Fruit fly (Drosophila melanogaster): ENCODE measurements around the gene LeuRS.

The LeuRS gene

DNA sequence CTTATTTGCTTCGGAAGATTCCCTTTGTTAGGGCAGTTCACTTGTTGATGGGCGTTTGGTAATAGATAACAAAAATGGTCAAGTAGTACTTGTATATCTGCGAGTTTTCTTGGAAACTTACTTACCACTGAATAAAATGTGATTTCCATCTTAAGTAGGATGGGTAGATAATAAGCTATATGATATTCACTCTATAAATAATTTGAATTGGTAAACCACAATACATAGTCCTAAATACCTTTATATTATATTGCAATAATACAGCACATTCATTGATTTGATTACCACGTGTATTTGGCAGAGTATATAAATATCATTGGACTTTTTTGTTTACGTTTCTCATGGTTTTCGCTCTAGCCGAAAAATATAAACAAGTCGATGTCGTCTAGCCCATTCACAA lies 38.5 kb downstream of the LeuRS start (continued):
- TF ChIP-seq Dp (GFP tag; optimal IDR thresholded peaks at IDR 0.05): no peak
- no peak for TF ChIP-seq h (optimal IDR thresholded peaks at IDR 0.05)
- TF ChIP-seq CG11723 (GFP tag; optimal IDR thresholded peaks at IDR 0.05): peak; percentile 37
- TF ChIP-seq row (GFP tag; IDR thresholded peaks at IDR 0.05): peak; percentile 82
- TF ChIP-seq jigr1 (GFP tag; IDR thresholded peaks at IDR 0.05): no peak
- no peak for TF ChIP-seq ERR (GFP tag; optimal IDR thresholded peaks at IDR 0.05)
- TF ChIP-seq CG18262 (tag; optimal IDR thresholded peaks at IDR 0.05): peak; percentile 66
- TF ChIP-seq CG5180 (GFP tag; optimal IDR thresholded peaks at IDR 0.05): peak; percentile 47
- peak; percentile 49; the same call in 1 of the 2 replicates for TF ChIP-seq CG14014 (GFP tag; IDR thresholded peaks at IDR 0.05)
- TF ChIP-seq CG10462 (GFP tag; optimal IDR thresholded peaks at IDR 0.05): no peak
- TF ChIP-seq E2f2 (GFP tag; IDR thresholded peaks at IDR 0.05): peak; percentile 31; the same call in 1 of the 2 replicates
- no peak for TF ChIP-seq CG6254 (GFP tag; optimal IDR thresholded peaks at IDR 0.05)
- TF ChIP-seq gem (tag; optimal IDR thresholded peaks at IDR 0.05): peak; percentile 82
- TF ChIP-seq CG15479 (GFP tag; optimal IDR thresholded peaks at IDR 0.05): no peak
- no peak for TF ChIP-seq chinmo (GFP tag; IDR thresholded peaks at IDR 0.05; ENCODE audit: partially characterized antibody)
- TF ChIP-seq twi (tag; optimal IDR thresholded peaks at IDR 0.05): no peak
- no peak for TF ChIP-seq trh (GFP tag; optimal IDR thresholded peaks at IDR 0.05)
- TF ChIP-seq Optix (GFP tag; IDR thresholded peaks at IDR 0.05): no peak
- no peak for TF ChIP-seq Mes4 (GFP tag; optimal IDR thresholded peaks at IDR 0.05)
- TF ChIP-seq Ssrp (tag; optimal IDR thresholded peaks at IDR 0.05): peak; percentile 50
- peak; percentile 26 for TF ChIP-seq CG13775 (GFP tag; optimal IDR thresholded peaks at IDR 0.05)
- TF ChIP-seq TFAM (GFP tag; optimal IDR thresholded peaks at IDR 0.05): no peak
- no peak for TF ChIP-seq hb (GFP tag; IDR thresholded peaks at IDR 0.05; ENCODE audit: partially characterized antibody)
- TF ChIP-seq chif (GFP tag; optimal IDR thresholded peaks at IDR 0.05): peak; percentile 25 to 34
- peak; percentile 57 for TF ChIP-seq Abd-B (GFP tag; optimal IDR thresholded peaks at IDR 0.05)
- TF ChIP-seq crp (GFP tag; optimal IDR thresholded peaks at IDR 0.05): no peak
- TF ChIP-seq bigmax (GFP tag; optimal IDR thresholded peaks at IDR 0.05): no peak
- TF ChIP-seq klu (GFP tag; IDR thresholded peaks at IDR 0.05): peak; percentile 37; the same call in 1 of the 2 replicates
- peak; percentile 83 for TF ChIP-seq Meics (GFP tag; optimal IDR thresholded peaks at IDR 0.05)
- peak; percentile 51; the same call in 1 of the 2 replicates for TF ChIP-seq sob (GFP tag; IDR thresholded peaks at IDR 0.05)
- TF ChIP-seq run (tag; optimal IDR thresholded peaks at IDR 0.05): peak; percentile 33
- no peak for TF ChIP-seq Scr (GFP tag; IDR thresholded peaks at IDR 0.05; ENCODE audit: partially characterized antibody)
- peak; percentile 26 for TF ChIP-seq CG15011 (GFP tag; optimal IDR thresholded peaks at IDR 0.05)
- peak; percentile 44 for TF ChIP-seq vvl (GFP tag; IDR thresholded peaks at IDR 0.05)
- no peak for TF ChIP-seq aop (GFP tag; IDR thresholded peaks at IDR 0.05)
- TF ChIP-seq eve (GFP tag; optimal IDR thresholded peaks at IDR 0.05): no peak
- TF ChIP-seq CG7372 (GFP tag; IDR thresholded peaks at IDR 0.05): peak; percentile 39; the same call in 1 of the 2 replicates
- TF ChIP-seq az2 (GFP tag; optimal IDR thresholded peaks at IDR 0.05): peak; percentile 50
- TF ChIP-seq CG34376 (GFP tag; optimal IDR thresholded peaks at IDR 0.05): no peak
- peak; percentile 40 for TF ChIP-seq Chrac-16 (GFP tag; optimal IDR thresholded peaks at IDR 0.05)
- TF ChIP-seq Taf1 (GFP tag; IDR thresholded peaks at IDR 0.05): peak; percentile 36; the same call in 1 of the 2 replicates
- peak; percentile 18 for TF ChIP-seq Deaf1 (tag; optimal IDR thresholded peaks at IDR 0.05)
- no peak for TF ChIP-seq ap (GFP tag; IDR thresholded peaks at IDR 0.05)
- TF ChIP-seq ftz-f1 (GFP tag; optimal IDR thresholded peaks at IDR 0.05): no peak
- no peak for TF ChIP-seq CG6654 (GFP tag; optimal IDR thresholded peaks at IDR 0.05)
- TF ChIP-seq Eip74EF (GFP tag; optimal IDR thresholded peaks at IDR 0.05): peak in 1 of 2 experiments; percentile 54
- no peak for TF ChIP-seq Bdp1 (GFP tag; optimal IDR thresholded peaks at IDR 0.05)
- peak; percentile 58 for TF ChIP-seq Six4 (GFP tag; optimal IDR thresholded peaks at IDR 0.05)
- TF ChIP-seq tna (GFP tag; IDR thresholded peaks at IDR 0.05; ENCODE audit: partially characterized antibody): no peak
- no peak for TF ChIP-seq CG17612 (GFP tag; IDR thresholded peaks at IDR 0.05)
- TF ChIP-seq dpn (GFP tag; optimal IDR thresholded peaks at IDR 0.05): peak; percentile 38 to 60
